Fruit fly (Drosophila melanogaster) whole organism, embryonic: Measurements from ENCODE around the gene eas.

Experiments used
- Bdp1 ChIP-seq: fragments of 200-800 bp; sonication (Bioruptor generic); optimal IDR thresholded peaks from 3 replicates; lab custom pipeline; 2016; ENCODE audit warnings: missing biosample characterization, missing genetic modification characterization
- Bteb2 ChIP-seq: fragments of 200-800 bp; sonication (Bioruptor generic); optimal IDR thresholded peaks from 2 replicates; lab custom pipeline; 2016; ENCODE audit warnings: missing biosample characterization, missing genetic modification characterization
- CG10366 ChIP-seq: fragments of 200-800 bp; sonication (Bioruptor generic); IDR thresholded peaks from 2 replicates; pipeline ENCODE4 v1.3.6; 2022; ENCODE audit warnings: missing biosample characterization, missing genetic modification characterization
- CG10462 ChIP-seq: fragments of 200-800 bp; sonication (Bioruptor generic); optimal IDR thresholded peaks from 2 replicates; lab custom pipeline; 2016; ENCODE audit warnings: missing biosample characterization, missing genetic modification characterization
- CG11504 ChIP-seq: fragments of 200-800 bp; sonication (Bioruptor generic); optimal IDR thresholded peaks from 3 replicates; lab custom pipeline; 2019; ENCODE audit warnings: missing biosample characterization, mild to moderate bottlenecking, missing genetic modification characterization, moderate library complexity
- CG1233 ChIP-seq: fragments of 200-800 bp; sonication (Bioruptor generic); optimal IDR thresholded peaks from 4 replicates; lab custom pipeline; 2018; ENCODE audit warnings: missing biosample characterization, mild to moderate bottlenecking, missing genetic modification characterization
- CG13775 ChIP-seq: fragments of 200-800 bp; sonication (Bioruptor generic); optimal IDR thresholded peaks from 3 replicates; lab custom pipeline; 2017; ENCODE audit warnings: missing biosample characterization, mild to moderate bottlenecking, missing genetic modification characterization
- CG14965 ChIP-seq: fragments of 200-800 bp; sonication (Bioruptor generic); optimal IDR thresholded peaks from 2 replicates; lab custom pipeline; 2016; ENCODE audit warnings: missing biosample characterization, missing genetic modification characterization, borderline replicate concordance
- CG15479 ChIP-seq: fragments of 200-800 bp; sonication (Bioruptor generic); optimal IDR thresholded peaks from 3 replicates; lab custom pipeline; 2019; ENCODE audit warnings: missing biosample characterization, mild to moderate bottlenecking, missing genetic modification characterization, moderate library complexity
- CG2199 ChIP-seq: fragments of 200-800 bp; sonication (Bioruptor generic); IDR thresholded peaks from 3 replicates; pipeline ENCODE4 v1.3.6; 2022; ENCODE audit warnings: missing biosample characterization, missing genetic modification characterization
- CG31365 ChIP-seq: fragments of 200-800 bp; sonication (Bioruptor generic); optimal IDR thresholded peaks from 2 replicates; lab custom pipeline; 2018; ENCODE audit warnings: missing biosample characterization, mild to moderate bottlenecking, missing genetic modification characterization
- CG31388 ChIP-seq: fragments of 200-800 bp; sonication (Bioruptor generic); optimal IDR thresholded peaks from 2 replicates; lab custom pipeline; 2016; ENCODE audit warnings: missing biosample characterization, missing genetic modification characterization
- CG6813 ChIP-seq: fragments of 200-800 bp; sonication (Bioruptor generic); optimal IDR thresholded peaks from 2 replicates; lab custom pipeline; 2017; ENCODE audit warnings: missing biosample characterization, missing genetic modification characterization, mild to moderate bottlenecking, moderate library complexity, missing genetic modification reagents
- CG7963 ChIP-seq: fragments of 200-800 bp; sonication (Bioruptor generic); IDR thresholded peaks from 3 replicates; pipeline ENCODE4 v1.3.6; 2022; ENCODE audit warnings: missing biosample characterization, missing genetic modification characterization; ENCODE audit not compliant: partially characterized antibody
- CG8089 ChIP-seq: fragments of 200-800 bp; sonication (Bioruptor generic); optimal IDR thresholded peaks from 3 replicates; lab custom pipeline; 2016; ENCODE audit warnings: missing biosample characterization, missing genetic modification characterization
- CG9797 ChIP-seq: fragments of 200-800 bp; sonication (Bioruptor generic); optimal IDR thresholded peaks from 3 replicates; lab custom pipeline; 2018; ENCODE audit warnings: missing biosample characterization, mild to moderate bottlenecking, missing genetic modification characterization
- CG9932 ChIP-seq: fragments of 200-800 bp; sonication (Bioruptor generic); IDR thresholded peaks from 2 replicates; pipeline ENCODE4 v1.3.6; 2022; ENCODE audit warnings: missing biosample characterization, missing genetic modification characterization
- Dip2 ChIP-seq: fragments of 200-800 bp; sonication (Bioruptor generic); IDR thresholded peaks from 2 replicates; pipeline ENCODE4 v1.3.6; 2022; ENCODE audit warnings: missing biosample characterization, missing genetic modification characterization
- Drgx ChIP-seq: fragments of 200-800 bp; sonication (Bioruptor generic); IDR thresholded peaks from 2 replicates; pipeline ENCODE4 v1.3.6; 2022; ENCODE audit warnings: missing biosample characterization, missing genetic modification characterization
- E2f2 ChIP-seq: fragments of 200-800 bp; sonication (Bioruptor generic); IDR thresholded peaks from 2 replicates; pipeline ENCODE4 v1.3.6; 2022; ENCODE audit warnings: missing biosample characterization, missing genetic modification characterization
- Fer3 ChIP-seq: fragments of 200-800 bp; sonication (Bioruptor generic); optimal IDR thresholded peaks from 2 replicates; lab custom pipeline; 2018; ENCODE audit warnings: missing biosample characterization, mild to moderate bottlenecking, missing genetic modification characterization, moderate library complexity
- HmgD ChIP-seq: fragments of 200-800 bp; sonication (Bioruptor generic); optimal IDR thresholded peaks from 3 replicates; lab custom pipeline; 2016; ENCODE audit warnings: missing biosample characterization, missing genetic modification characterization
- Six4 ChIP-seq: fragments of 200-800 bp; sonication (Bioruptor generic); optimal IDR thresholded peaks from 2 replicates; lab custom pipeline; 2016; ENCODE audit warnings: missing biosample characterization, missing genetic modification characterization
- Spps ChIP-seq: fragments of 200-800 bp; sonication (Bioruptor generic); optimal IDR thresholded peaks from 2 replicates; lab custom pipeline; 2018; ENCODE audit warnings: missing biosample characterization, mild to moderate bottlenecking, missing genetic modification characterization
- Sry-δ ChIP-seq: fragments of 200-800 bp; sonication (Bioruptor generic); optimal IDR thresholded peaks from 2 replicates; lab custom pipeline; 2016; ENCODE audit warnings: missing biosample characterization, missing genetic modification characterization
- YL-1 ChIP-seq: fragments of 200-800 bp; sonication (Bioruptor generic); optimal IDR thresholded peaks from 3 replicates; lab custom pipeline; 2017; ENCODE audit warnings: missing biosample characterization, mild to moderate bottlenecking, missing genetic modification characterization
- amos ChIP-seq: fragments of 200-800 bp; sonication (Bioruptor generic); IDR thresholded peaks from 2 replicates; pipeline ENCODE4 v1.3.6; 2022; ENCODE audit warnings: missing biosample characterization, missing genetic modification characterization; ENCODE audit not compliant: partially characterized antibody
- az2 ChIP-seq: fragments of 200-800 bp; sonication (Bioruptor generic); optimal IDR thresholded peaks from 3 replicates; lab custom pipeline; 2016; ENCODE audit warnings: missing biosample characterization, missing genetic modification characterization
- bigmax ChIP-seq: fragments of 200-800 bp; sonication (Bioruptor generic); optimal IDR thresholded peaks from 2 replicates; lab custom pipeline; 2018; ENCODE audit warnings: missing biosample characterization, mild to moderate bottlenecking, missing genetic modification characterization
- btn ChIP-seq: fragments of 200-800 bp; sonication (Bioruptor generic); optimal IDR thresholded peaks from 2 replicates; lab custom pipeline; 2016; ENCODE audit warnings: missing biosample characterization, missing genetic modification characterization
- chif ChIP-seq, 2 experiments: fragments of 200-800 bp; sonication (Bioruptor generic); optimal IDR thresholded peaks; 3 replicates each; lab custom pipeline; 2016; ENCODE audit warnings: missing biosample characterization in 2 of 2, missing genetic modification characterization in 2 of 2
- crc ChIP-seq: fragments of 200-800 bp; sonication (Bioruptor generic); optimal IDR thresholded peaks from 2 replicates; lab custom pipeline; 2016; ENCODE audit warnings: missing biosample characterization, missing genetic modification characterization
- crp ChIP-seq, 2 experiments: fragments of 200-800 bp; sonication (Bioruptor generic); optimal IDR thresholded peaks; 2 replicates in 1 of 2; 3 replicates in 1 of 2; lab custom pipeline; 2017; ENCODE audit warnings: missing biosample characterization in 2 of 2, missing genetic modification characterization in 2 of 2, mild to moderate bottlenecking in 1 of 2, moderate library complexity in 1 of 2
- da ChIP-seq: fragments of 200-800 bp; sonication (Bioruptor generic); optimal IDR thresholded peaks from 2 replicates; lab custom pipeline; 2016; ENCODE audit warnings: missing biosample characterization, missing genetic modification characterization
- dm ChIP-seq: fragments of 200-800 bp; sonication (Bioruptor generic); optimal IDR thresholded peaks from 3 replicates; lab custom pipeline; 2016; ENCODE audit warnings: missing biosample characterization, missing genetic modification characterization
- fd96Cb ChIP-seq: fragments of 200-800 bp; sonication (Bioruptor generic); optimal IDR thresholded peaks from 2 replicates; lab custom pipeline; 2018; ENCODE audit warnings: missing biosample characterization, mild to moderate bottlenecking, missing genetic modification characterization, moderate library complexity
- ftz-f1 ChIP-seq: fragments of 200-800 bp; sonication (Bioruptor generic); optimal IDR thresholded peaks from 2 replicates; lab custom pipeline; 2016; ENCODE audit warnings: missing biosample characterization, missing genetic modification characterization
- her ChIP-seq: fragments of 200-800 bp; sonication (Bioruptor generic); optimal IDR thresholded peaks from 2 replicates; lab custom pipeline; 2016; ENCODE audit warnings: missing biosample characterization, missing genetic modification characterization
- lola ChIP-seq, 3 experiments: fragments of >200 bp in 2 of 3; fragments of 200-800 bp in 1 of 3; sonication (Bioruptor generic) in 1 of 3; optimal IDR thresholded peaks; 2 replicates each; lab custom pipeline; 2017 to 2019; ENCODE audit warnings: missing biosample characterization in 3 of 3, missing genetic modification characterization in 3 of 3, mild to moderate bottlenecking in 1 of 3, moderate library complexity in 1 of 3
- nerfin-1 ChIP-seq: fragments of 200-800 bp; sonication (Bioruptor generic); optimal IDR thresholded peaks from 3 replicates; lab custom pipeline; 2019; ENCODE audit warnings: missing biosample characterization, mild to moderate bottlenecking, missing genetic modification characterization, moderate library complexity
- pfk ChIP-seq: fragments of 200-800 bp; sonication (Bioruptor generic); optimal IDR thresholded peaks from 2 replicates; lab custom pipeline; 2018; ENCODE audit warnings: missing biosample characterization, mild to moderate bottlenecking, missing genetic modification characterization, moderate library complexity
- pho ChIP-seq: fragments of 200-800 bp; sonication (Bioruptor generic); optimal IDR thresholded peaks from 2 replicates; lab custom pipeline; 2016; ENCODE audit warnings: missing biosample characterization, missing genetic modification characterization
- repo ChIP-seq: fragments of 200-800 bp; sonication (Bioruptor generic); optimal IDR thresholded peaks from 2 replicates; lab custom pipeline; 2016; ENCODE audit warnings: missing biosample characterization, missing genetic modification characterization
- run ChIP-seq: fragments of 200-800 bp; sonication (Bioruptor generic); optimal IDR thresholded peaks from 3 replicates; lab custom pipeline; 2018; ENCODE audit warnings: missing biosample characterization, mild to moderate bottlenecking, missing genetic modification characterization
- seq ChIP-seq: fragments of 200-800 bp; sonication (Bioruptor generic); IDR thresholded peaks from 2 replicates; pipeline ENCODE4 v1.3.6; 2022; ENCODE audit warnings: missing biosample characterization, missing genetic modification characterization
- ssp ChIP-seq: fragments of 200-800 bp; sonication (Bioruptor generic); IDR thresholded peaks from 2 replicates; pipeline ENCODE4 v1.3.6; 2022; ENCODE audit warnings: missing biosample characterization, missing genetic modification characterization
- sug ChIP-seq: fragments of 200-800 bp; optimal IDR thresholded peaks from 2 replicates; lab custom pipeline; 2019; ENCODE audit warnings: missing biosample characterization, mild to moderate bottlenecking, missing genetic modification characterization, moderate library complexity
- tio ChIP-seq: fragments of 200-800 bp; sonication (Bioruptor generic); optimal IDR thresholded peaks from 2 replicates; lab custom pipeline; 2017; ENCODE audit warnings: missing biosample characterization, missing genetic modification characterization, inconsistent platforms
- toy ChIP-seq: fragments of 200-800 bp; sonication (Bioruptor generic); IDR thresholded peaks from 2 replicates; pipeline ENCODE4 v1.3.6; 2022; ENCODE audit warnings: missing biosample characterization, missing genetic modification characterization
- zen2 ChIP-seq: fragments of 200-800 bp; sonication (Bioruptor generic); IDR thresholded peaks from 3 replicates; pipeline ENCODE4 v1.3.6; 2022; ENCODE audit warnings: missing biosample characterization, missing genetic modification characterization; ENCODE audit not compliant: partially characterized antibody

eas gene

DNA sequence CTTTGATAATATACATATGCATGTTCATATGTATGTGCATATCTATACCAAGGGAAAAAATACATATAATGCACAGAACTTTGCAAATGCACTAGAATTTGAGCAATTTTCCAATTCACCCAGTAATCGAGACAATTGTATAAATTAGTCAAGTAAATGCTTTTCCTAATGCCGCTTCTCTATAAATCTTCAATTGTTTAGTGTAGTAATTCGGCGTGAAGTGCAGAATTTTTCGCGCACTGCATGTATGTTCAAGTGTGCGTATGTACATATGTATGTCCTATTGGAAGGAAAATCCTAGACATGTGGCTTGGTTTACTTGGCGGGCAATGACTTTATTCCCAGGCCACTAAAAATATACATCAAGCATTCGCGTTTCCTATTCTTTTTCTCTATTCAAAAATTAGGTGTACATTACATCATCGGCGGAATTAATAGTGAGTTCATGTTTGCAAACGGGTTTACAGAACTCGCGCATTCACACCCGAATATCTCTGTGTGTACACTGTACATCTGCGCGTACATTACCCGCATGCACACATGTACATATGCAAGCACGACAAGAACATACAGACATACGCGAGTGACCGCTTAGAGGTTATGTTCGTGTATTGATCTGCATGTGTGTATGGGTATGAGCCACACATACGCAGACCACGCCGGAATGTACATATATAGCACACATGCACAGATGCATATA, 40.9 kb downstream of the eas start (continued):
- TF ChIP-seq tio (GFP tag; lab: Kevin White, UChicago) (no peak), seq (GFP tag; lab: Robert Waterston, UW) (no peak), run (tag; lab: Kevin White, UChicago) (no peak), repo (no peak), amos (no peak; the same call in 1 of the 2 replicates), CG6813 (GFP tag; lab: Kevin White, UChicago) (peak; percentile 5), Drgx (GFP tag; lab: Robert Waterston, UW) (peak; percentile 73), fd96Cb (no peak), ftz-f1 (GFP tag; lab: Kevin White, UChicago) (no peak), CG31365 (tag; lab: Kevin White, UChicago) (no peak), az2 (GFP tag; lab: Kevin White, UChicago) (no peak), zen2 (GFP tag; lab: Robert Waterston, UW) (no peak), Fer3 (no peak), pfk (GFP tag; lab: Kevin White, UChicago) (peak; percentile 74), E2f2 (no peak), nerfin-1 (tag; lab: Kevin White, UChicago) (peak; percentile 99), CG14965 (GFP tag; lab: Kevin White, UChicago) (no peak), da (GFP tag; lab: Kevin White, UChicago) (no peak), CG2199 (GFP tag; lab: Robert Waterston, UW) (peak; percentile 80; the same call in 2 of the 3 replicates), CG8089 (GFP tag; lab: Kevin White, UChicago) (no peak), CG11504 (no peak), CG10462 (GFP tag; lab: Kevin White, UChicago) (no peak), btn (GFP tag; lab: Kevin White, UChicago) (no peak), Spps (tag; lab: Kevin White, UChicago) (no peak), CG15479 (peak; percentile 88), YL-1 (GFP tag; lab: Kevin White, UChicago) (peak; percentile 22), crp (GFP tag; optimal IDR thresholded peaks at IDR 0.05; lab: Kevin White, UChicago) (no peak), her (GFP tag; lab: Kevin White, UChicago) (no peak), Bteb2 (GFP tag; lab: Kevin White, UChicago) (no peak), lola (GFP tag; optimal IDR thresholded peaks at IDR 0.05; lab: Kevin White, UChicago) (no peak), sug (tag; lab: Kevin White, UChicago) (peak; percentile 58), crc (no peak), pho (GFP tag; lab: Kevin White, UChicago) (no peak), ssp (GFP tag; lab: Robert Waterston, UW) (no peak), toy (no peak), CG1233 (GFP tag; lab: Kevin White, UChicago) (peak; percentile 7), CG31388 (no peak), CG9932 (GFP tag; lab: Robert Waterston, UW) (no peak), chif (GFP tag; optimal IDR thresholded peaks at IDR 0.05; lab: Kevin White, UChicago) (no peak), bigmax (GFP tag; lab: Kevin White, UChicago) (peak; percentile 99), CG9797 (no peak), HmgD (GFP tag; lab: Kevin White, UChicago) (no peak), Sry-δ (no peak), Dip2 (GFP tag; lab: Robert Waterston, UW) (no peak), CG7963 (GFP tag; lab: Robert Waterston, UW) (no peak), Six4 (no peak), CG10366 (GFP tag; lab: Robert Waterston, UW) (no peak), Bdp1 (no peak), dm (GFP tag; lab: Kevin White, UChicago) (peak; percentile 71), CG13775 (GFP tag; lab: Kevin White, UChicago) (no peak)
